Worm (Caenorhabditis elegans) whole organism, young adult: ENCODE measurements around the gene oac-42.

Experiments
- B0019.2 ChIP-seq: fragments of 200-800 bp; sonication (Bioruptor generic); conservative IDR thresholded peaks from 2 replicates; pipeline ENCODE4 v1.3.6; 2022; ENCODE audit warnings: missing genetic modification reagents, missing genetic modification characterization, missing compliant biosample characterization
- B0336.3 ChIP-seq: fragments of 200-800 bp; sonication (Bioruptor generic); IDR thresholded peaks from 2 replicates; pipeline ENCODE4 v1.3.6; 2022; ENCODE audit warnings: missing genetic modification characterization, missing compliant biosample characterization
- C06A6.2 ChIP-seq: fragments of 200-800 bp; sonication (Bioruptor generic); conservative IDR thresholded peaks from 2 replicates; pipeline ENCODE4 v1.3.6; 2022; ENCODE audit warnings: missing genetic modification characterization, missing compliant biosample characterization
- F33H1.4 ChIP-seq: fragments of 200-800 bp; sonication (Bioruptor generic); IDR thresholded peaks from 2 replicates; pipeline ENCODE4 v1.3.6; 2022; ENCODE audit warnings: missing genetic modification reagents, missing genetic modification characterization, missing compliant biosample characterization
- F55B11.4 ChIP-seq: sonication (generic microtip); optimal IDR thresholded peaks from 2 replicates; lab custom pipeline; 2016; ENCODE audit warnings: missing compliant biosample characterization, missing genetic modification characterization, borderline replicate concordance; ENCODE audit not compliant: insufficient read depth
- F57A8.1 ChIP-seq: fragments of 200-800 bp; sonication (Bioruptor generic); optimal IDR thresholded peaks from 2 replicates; lab custom pipeline; 2018; ENCODE audit warnings: mild to moderate bottlenecking, missing genetic modification characterization, moderate library complexity, missing compliant biosample characterization
- K12H6.12 ChIP-seq: fragments of 200-800 bp; sonication (Bioruptor generic); optimal IDR thresholded peaks from 2 replicates; lab custom pipeline; 2018; ENCODE audit warnings: mild to moderate bottlenecking, missing genetic modification characterization, missing compliant biosample characterization
- ZK185.1 ChIP-seq: sonication (generic microtip); optimal IDR thresholded peaks from 2 replicates; lab custom pipeline; 2016; ENCODE audit warnings: mild to moderate bottlenecking, missing genetic modification characterization, missing compliant biosample characterization; ENCODE audit not compliant: poor library complexity, severe bottlenecking
- atf-7 ChIP-seq: sonication (generic microtip); optimal IDR thresholded peaks from 2 replicates; lab custom pipeline; 2017; ENCODE audit warnings: mild to moderate bottlenecking, missing genetic modification characterization, missing compliant biosample characterization
- attf-5 ChIP-seq: fragments of 200-800 bp; sonication (Bioruptor generic); optimal IDR thresholded peaks from 2 replicates; lab custom pipeline; 2018; ENCODE audit warnings: mild to moderate bottlenecking, missing genetic modification characterization, missing compliant biosample characterization
- bed-1 ChIP-seq: fragments of 200-800 bp; sonication (Bioruptor generic); IDR thresholded peaks from 2 replicates; pipeline ENCODE4 v1.3.6; 2022; ENCODE audit warnings: missing genetic modification reagents, missing genetic modification characterization, missing compliant biosample characterization
- cebp-1 ChIP-seq, 2 experiments: fragments of 200-800 bp in 1 of 2; sonication (Bioruptor generic) in 1 of 2; sonication (generic microtip) in 1 of 2; IDR thresholded peaks in 1 of 2; optimal IDR thresholded peaks in 1 of 2; 2 replicates each; pipeline versions ENCODE4 v1.3.6 to Lab custom; 2017 to 2022; ENCODE audit warnings: missing compliant biosample characterization in 2 of 2, missing genetic modification characterization in 2 of 2, mild to moderate bottlenecking in 1 of 2, missing genetic modification reagents in 1 of 2, moderate library complexity in 1 of 2
- ceh-58 ChIP-seq: fragments of 200-800 bp; sonication (Bioruptor generic); IDR thresholded peaks from 2 replicates; pipeline ENCODE4 v1.3.6; 2022; ENCODE audit warnings: missing genetic modification characterization, missing compliant biosample characterization
- ceh-79 ChIP-seq: sonication (generic microtip); optimal IDR thresholded peaks from 2 replicates; lab custom pipeline; 2017; ENCODE audit warnings: mild to moderate bottlenecking, missing genetic modification characterization, missing compliant biosample characterization
- chd-7 ChIP-seq: sonication (generic microtip); optimal IDR thresholded peaks from 2 replicates; lab custom pipeline; 2016; ENCODE audit warnings: mild to moderate bottlenecking, missing genetic modification characterization, moderate library complexity, missing compliant biosample characterization
- dox-1 ChIP-seq: fragments of 200-800 bp; sonication (Bioruptor generic); IDR thresholded peaks from 2 replicates; pipeline ENCODE4 v1.3.6; 2022; ENCODE audit warnings: missing genetic modification reagents, missing genetic modification characterization, missing compliant biosample characterization
- dpl-1 ChIP-seq: fragments of 150-350 bp; optimal IDR thresholded peaks from 2 replicates; lab custom pipeline; 2014; ENCODE audit warnings: missing biosample characterization, missing genetic modification reagents, missing genetic modification characterization
- egl-18 ChIP-seq: fragments of 200-800 bp; sonication (Bioruptor generic); IDR thresholded peaks from 2 replicates; pipeline ENCODE4 v1.3.6; 2022; ENCODE audit warnings: missing genetic modification reagents, missing genetic modification characterization, missing compliant biosample characterization
- egl-44 ChIP-seq: fragments of 200-800 bp; sonication (Bioruptor generic); IDR thresholded peaks from 2 replicates; pipeline ENCODE4 v1.3.6; 2022; ENCODE audit warnings: missing genetic modification reagents, missing genetic modification characterization, missing compliant biosample characterization
- fkh-3 ChIP-seq: sonication (generic microtip); optimal IDR thresholded peaks from 2 replicates; lab custom pipeline; 2016; ENCODE audit warnings: mild to moderate bottlenecking, missing genetic modification characterization, missing compliant biosample characterization
- him-1 ChIP-seq: sonication (generic microtip); optimal IDR thresholded peaks from 2 replicates; lab custom pipeline; 2016; ENCODE audit warnings: missing genotype, missing genetic modification reagents, missing genetic modification characterization, missing compliant biosample characterization
- hmg-1.2 ChIP-seq: fragments of 200-800 bp; sonication (Bioruptor generic); IDR thresholded peaks from 2 replicates; pipeline ENCODE4 v1.3.6; 2022; ENCODE audit warnings: missing genetic modification reagents, missing genetic modification characterization, missing compliant biosample characterization
- lin-26 ChIP-seq: fragments of 200-800 bp; sonication (Bioruptor generic); IDR thresholded peaks from 2 replicates; pipeline ENCODE4 v1.3.6; 2022; ENCODE audit warnings: missing genetic modification reagents, missing genetic modification characterization, missing compliant biosample characterization
- lin-35 ChIP-seq, 3 experiments: fragments of 150-350 bp in 2 of 3; sonication (generic microtip) in 1 of 3; optimal IDR thresholded peaks; 2 replicates each; lab custom pipeline; 2014 to 2018; ENCODE audit warnings: missing biosample characterization in 3 of 3, missing genetic modification characterization in 3 of 3, missing genetic modification reagents in 3 of 3
- lin-40 ChIP-seq: sonication (generic microtip); optimal IDR thresholded peaks from 2 replicates; lab custom pipeline; 2016; ENCODE audit warnings: missing genetic modification characterization, mild to moderate bottlenecking, missing compliant biosample characterization, missing genotype, missing genetic modification reagents
- lir-1 ChIP-seq: fragments of 200-800 bp; sonication (Bioruptor generic); conservative IDR thresholded peaks from 2 replicates; pipeline ENCODE4 v1.3.6; 2022; ENCODE audit warnings: missing genetic modification reagents, missing genetic modification characterization, missing compliant biosample characterization
- madf-10 ChIP-seq: sonication (generic microtip); optimal IDR thresholded peaks from 2 replicates; lab custom pipeline; 2016; ENCODE audit warnings: mild to moderate bottlenecking, missing genetic modification characterization, missing compliant biosample characterization
- mxl-1 ChIP-seq: sonication (generic microtip); optimal IDR thresholded peaks from 2 replicates; lab custom pipeline; 2016; ENCODE audit warnings: missing genetic modification characterization, missing compliant biosample characterization
- nfyb-1 ChIP-seq: fragments of 200-800 bp; sonication (Bioruptor generic); IDR thresholded peaks from 2 replicates; pipeline ENCODE4 v1.3.6; 2022; ENCODE audit warnings: missing genetic modification reagents, missing genetic modification characterization, missing compliant biosample characterization
- nhr-120 ChIP-seq: fragments of 200-800 bp; sonication (Bioruptor generic); IDR thresholded peaks from 2 replicates; pipeline ENCODE4 v1.3.6; 2022; ENCODE audit warnings: missing genetic modification characterization, missing compliant biosample characterization
- nhr-80 ChIP-seq: sonication (generic microtip); optimal IDR thresholded peaks from 2 replicates; lab custom pipeline; 2016; ENCODE audit warnings: missing genetic modification characterization, missing compliant biosample characterization
- pha-4 ChIP-seq: fragments of 150-350 bp; sonication (generic microtip); optimal IDR thresholded peaks from 2 replicates; lab custom pipeline; 2014; ENCODE audit warnings: missing biosample characterization, missing genetic modification reagents, missing genetic modification characterization
- sea-2 ChIP-seq: fragments of 200-800 bp; sonication (Bioruptor generic); IDR thresholded peaks from 2 replicates; pipeline ENCODE4 v1.3.6; 2022; ENCODE audit warnings: missing genetic modification characterization, missing compliant biosample characterization
- snpc-1.3 ChIP-seq: sonication (generic microtip); optimal IDR thresholded peaks from 2 replicates; lab custom pipeline; 2017; ENCODE audit warnings: missing genetic modification characterization, mild to moderate bottlenecking, missing compliant biosample characterization, antibody characterized with exemption, moderate library complexity, missing genotype, missing genetic modification reagents; ENCODE audit not compliant: insufficient read depth
- snpc-3.4 ChIP-seq: sonication (generic microtip); optimal IDR thresholded peaks from 2 replicates; lab custom pipeline; 2017; ENCODE audit warnings: missing genetic modification characterization, mild to moderate bottlenecking, missing compliant biosample characterization, antibody characterized with exemption, moderate library complexity, missing genotype, missing genetic modification reagents
- snpc-4 ChIP-seq, 5 experiments: fragments of 150-350 bp in 1 of 5; sonication (generic microtip) in 4 of 5; optimal IDR thresholded peaks; 2 replicates each; lab custom pipeline; 2014 to 2018; ENCODE audit warnings: missing genetic modification characterization in 5 of 5, missing biosample characterization in 3 of 5, antibody characterized with exemption in 2 of 5, mild to moderate bottlenecking in 2 of 5, missing compliant biosample characterization in 2 of 5, missing genotype in 2 of 5, moderate library complexity in 2 of 5, missing genetic modification reagents in 1 of 5
- ztf-18 ChIP-seq: sonication (generic microtip); optimal IDR thresholded peaks from 2 replicates; lab custom pipeline; 2016; ENCODE audit warnings: missing genotype, mild to moderate bottlenecking, missing genetic modification characterization, missing compliant biosample characterization
- ztf-22 ChIP-seq: fragments of 200-800 bp; sonication (Bioruptor generic); optimal IDR thresholded peaks from 2 replicates; lab custom pipeline; 2018; ENCODE audit warnings: mild to moderate bottlenecking, missing genetic modification characterization, moderate library complexity, missing compliant biosample characterization
- ztf-6 ChIP-seq: fragments of 200-800 bp; sonication (Bioruptor generic); IDR thresholded peaks from 2 replicates; pipeline ENCODE4 v1.3.6; 2022; ENCODE audit warnings: missing genetic modification reagents, missing genetic modification characterization, missing compliant biosample characterization

oac-42 gene

ce11 chrV:15887708-15888295 lies 3.2 kb upstream of the oac-42 start:
- TF ChIP-seq madf-10 (tag; lab: Kevin White, UChicago) (no peak), ZK185.1 (no peak), ceh-58 (GFP tag; lab: Robert Waterston, UW) (no peak), cebp-1 (GFP tag; IDR thresholded peaks at IDR 0.05; lab: Robert Waterston, UW) (no peak), cebp-1 (tag; optimal IDR thresholded peaks at IDR 0.05; lab: Kevin White, UChicago) (peak; percentile 21), ceh-79 (no peak), lin-35 (GFP tag; optimal IDR thresholded peaks at IDR 0.05; lab: Kevin White, UChicago) (no peak), egl-44 (0 out of 2 replicates have a peak, but pooled peaks have one; percentile 23), ztf-22 (GFP tag; lab: Kevin White, UChicago) (peak; percentile 26), nfyb-1 (GFP tag; lab: Robert Waterston, UW) (peak; percentile 55; the same call in 1 of the 2 replicates), nhr-80 (tag; lab: Kevin White, UChicago) (peak; percentile 72), F57A8.1 (no peak), dpl-1 (no peak), bed-1 (GFP tag; lab: Robert Waterston, UW) (no peak), him-1 (tag; lab: Kevin White, UChicago) (no peak), pha-4 (tag; lab: Kevin White, UChicago) (no peak), snpc-1.3 (tag; lab: Kevin White, UChicago) (no peak), dox-1 (peak; percentile 32; the same call in 1 of the 2 replicates)

ce11 chrV:15885967-15886366 lies 1.4 kb upstream of the oac-42 start, which contains the start of gene T06C12.9:
Gene T06C12.9, minus strand, starts transcription at chrV:15886067.
- TF ChIP-seq F55B11.4 (tag; lab: Kevin White, UChicago) (no peak), nhr-120 (GFP tag; lab: Robert Waterston, UW) (no peak), sea-2 (GFP tag; lab: Robert Waterston, UW) (no peak), lin-26 (no peak), attf-5 (GFP tag; lab: Kevin White, UChicago) (no peak), mxl-1 (tag; lab: Kevin White, UChicago) (no peak), F33H1.4 (GFP tag; lab: Robert Waterston, UW) (no peak), ztf-18 (no peak), K12H6.12 (no peak), dox-1 (no peak), ceh-58 (GFP tag; lab: Robert Waterston, UW) (no peak), B0019.2 (no peak), C06A6.2 (GFP tag; lab: Robert Waterston, UW) (no peak), lin-40 (tag; lab: Kevin White, UChicago) (no peak), ztf-6 (GFP tag; lab: Robert Waterston, UW) (no peak)

ce11 chrV:15880705-15881104 lies 3.9 kb downstream of the oac-42 start:
- TF ChIP-seq lir-1 (GFP tag; lab: Robert Waterston, UW) (no peak), pha-4 (tag; lab: Kevin White, UChicago) (peak; percentile 52), snpc-4 (GFP tag; optimal IDR thresholded peaks at IDR 0.05; lab: Kevin White, UChicago) (no peak), snpc-4 (tag; optimal IDR thresholded peaks at IDR 0.05; lab: Kevin White, UChicago) (peak in 1 of 4 experiments; percentile 11), snpc-3.4 (tag; lab: Kevin White, UChicago) (no peak), dox-1 (0 out of 2 replicates have a peak, but pooled peaks have one; percentile 23), egl-18 (GFP tag; lab: Robert Waterston, UW) (no peak), B0336.3 (GFP tag; lab: Robert Waterston, UW) (0 out of 2 replicates have a peak, but pooled peaks have one; percentile 35), atf-7 (tag; lab: Kevin White, UChicago) (peak; percentile 73), nhr-80 (tag; lab: Kevin White, UChicago) (peak; percentile 70), chd-7 (tag; lab: Kevin White, UChicago) (no peak), cebp-1 (GFP tag; IDR thresholded peaks at IDR 0.05; lab: Robert Waterston, UW) (peak; percentile 91), cebp-1 (tag; optimal IDR thresholded peaks at IDR 0.05; lab: Kevin White, UChicago) (peak; percentile 94), nfyb-1 (GFP tag; lab: Robert Waterston, UW) (peak; percentile 60; the same call in 1 of the 2 replicates), attf-5 (GFP tag; lab: Kevin White, UChicago) (peak; percentile 77), hmg-1.2 (peak; percentile 62; the same call in 1 of the 2 replicates), fkh-3 (tag; lab: Kevin White, UChicago) (no peak)
